Fruit fly (Drosophila melanogaster) whole organism, pupa: ENCODE data around the gene Chrac-16.

Source experiments
- CG14655 ChIP-seq: fragments of 200-800 bp; sonication (Bioruptor generic); optimal IDR thresholded peaks from 3 replicates; lab custom pipeline; 2017; ENCODE audit warnings: mild to moderate bottlenecking, missing biosample characterization, missing genetic modification reagents, missing genetic modification characterization
- CG15710 ChIP-seq: fragments of 200-800 bp; sonication (Bioruptor generic); optimal IDR thresholded peaks from 2 replicates; lab custom pipeline; 2018; ENCODE audit warnings: missing biosample characterization, mild to moderate bottlenecking, missing genetic modification characterization, moderate library complexity
- CG17806 ChIP-seq: fragments of 200-800 bp; sonication (Bioruptor generic); optimal IDR thresholded peaks from 2 replicates; lab custom pipeline; 2018; ENCODE audit warnings: missing biosample characterization, mild to moderate bottlenecking, missing genetic modification characterization, moderate library complexity
- CG9948 ChIP-seq: fragments of 200-800 bp; sonication (Bioruptor generic); optimal IDR thresholded peaks from 2 replicates; lab custom pipeline; 2018; ENCODE audit warnings: missing biosample characterization, mild to moderate bottlenecking, missing genetic modification characterization, moderate library complexity
- D1 ChIP-seq: fragments of 200-800 bp; sonication (Bioruptor generic); optimal IDR thresholded peaks from 2 replicates; lab custom pipeline; 2018; ENCODE audit warnings: missing biosample characterization, mild to moderate bottlenecking, missing genetic modification characterization, moderate library complexity

DNA sequence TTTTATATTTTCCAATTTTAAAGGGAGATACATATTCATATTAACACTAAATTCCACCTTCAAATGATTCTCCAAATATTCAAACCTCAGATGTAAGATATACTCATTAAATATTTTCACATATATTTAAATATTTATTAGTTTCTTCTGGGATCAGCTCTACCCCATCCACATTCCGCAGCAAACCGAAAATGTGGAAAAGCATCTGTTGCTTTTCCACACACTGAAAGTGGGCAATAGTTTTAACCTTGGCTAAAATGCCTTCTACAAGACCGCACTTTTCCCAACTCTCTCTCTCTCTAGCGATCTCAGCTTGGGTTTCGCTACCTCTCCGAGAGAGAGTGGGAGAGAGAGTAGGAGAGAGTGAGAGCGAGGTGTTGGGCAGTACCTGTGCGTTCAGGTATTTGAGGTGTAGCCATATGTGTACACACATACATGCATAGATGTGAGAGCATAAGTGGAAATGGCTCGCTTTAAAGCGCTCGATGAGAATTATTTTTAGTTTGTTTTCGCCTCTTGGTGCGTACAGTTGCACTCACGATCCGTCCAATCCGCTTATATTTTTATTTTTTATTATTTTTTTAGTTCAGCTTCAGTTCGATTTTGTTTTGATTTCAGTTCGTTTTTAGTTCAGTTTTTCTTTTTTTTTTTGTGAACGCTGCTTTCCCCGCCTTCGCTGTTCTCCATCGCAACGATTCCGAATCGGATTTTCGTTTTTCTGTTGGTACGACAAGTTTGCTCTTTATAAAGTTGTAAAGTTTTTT, 10.9 kb downstream of the Chrac-16 start, which contains the start of gene CG1806:
- TF ChIP-seq CG9948 (tag; lab: Kevin White, UChicago) (no peak), CG14655 (peak; percentile 45), CG17806 (tag; lab: Kevin White, UChicago) (peak; percentile 11), CG15710 (tag; lab: Kevin White, UChicago) (peak; percentile 32), D1 (tag; lab: Kevin White, UChicago) (no peak)
